Fruit fly (Drosophila melanogaster) whole organism, larva: Measurements from ENCODE around the gene Cyt-c-p.

Experiments
- noc ChIP-seq: fragments of 200-800 bp; sonication (Bioruptor generic); optimal IDR thresholded peaks from 3 replicates; lab custom pipeline; 2019; ENCODE audit warnings: missing biosample characterization, mild to moderate bottlenecking, missing genetic modification characterization, moderate library complexity

The Cyt-c-p gene

DNA sequence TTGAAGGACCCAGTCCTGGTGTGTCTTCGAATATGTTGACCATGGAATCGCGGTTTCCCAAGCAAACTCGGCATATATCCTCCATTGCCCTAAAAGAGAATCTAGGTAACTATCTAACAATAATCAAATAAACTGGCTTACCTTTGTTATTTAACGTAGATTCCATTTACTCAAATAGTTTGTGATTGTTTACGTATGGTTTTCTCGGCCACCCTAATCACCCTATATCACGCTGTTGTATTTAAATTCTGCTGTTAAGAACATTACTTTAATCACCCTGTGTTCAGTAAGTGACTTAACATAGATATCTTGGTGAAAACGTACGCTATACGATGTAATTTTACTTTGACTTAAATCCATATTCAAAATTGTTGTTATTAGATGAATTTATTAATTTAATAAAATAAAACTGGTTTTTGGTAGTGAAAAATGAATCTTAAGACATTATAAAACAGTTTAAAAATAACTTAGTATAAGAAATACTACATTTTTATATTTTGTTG is 16.7 kb upstream of the Cyt-c-p start:
- TF ChIP-seq noc (tag; lab: Kevin White, UChicago) = no peak

DNA sequence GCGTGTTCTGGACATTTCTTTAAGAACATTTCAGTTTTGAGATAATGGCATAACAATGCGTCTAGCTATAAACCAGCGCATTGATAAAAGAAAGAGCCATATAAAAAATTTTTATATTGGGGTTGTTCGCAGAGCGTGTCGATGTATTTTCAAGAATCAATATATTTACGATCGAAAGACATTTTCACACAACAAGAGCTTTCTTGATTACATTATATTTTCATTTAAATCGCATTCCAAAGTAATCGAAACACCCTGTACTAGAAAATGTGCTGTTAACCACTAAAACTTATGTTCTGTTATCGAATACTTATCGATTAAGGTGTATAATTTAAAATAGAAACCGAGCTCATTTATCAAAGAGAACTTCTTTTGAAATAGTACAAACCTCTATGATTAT is 16.0 kb upstream of the Cyt-c-p start:
- no peak for TF ChIP-seq noc (tag; lab: Kevin White, UChicago)

dm6 chr2L:16706882-16707775 is 12.6 kb upstream of the Cyt-c-p start:
- TF ChIP-seq noc (tag; lab: Kevin White, UChicago) = no peak

dm6 chr2L:16709693-16710092 is 10.0 kb upstream of the Cyt-c-p start:
- TF ChIP-seq noc (tag; lab: Kevin White, UChicago) = no peak

DNA sequence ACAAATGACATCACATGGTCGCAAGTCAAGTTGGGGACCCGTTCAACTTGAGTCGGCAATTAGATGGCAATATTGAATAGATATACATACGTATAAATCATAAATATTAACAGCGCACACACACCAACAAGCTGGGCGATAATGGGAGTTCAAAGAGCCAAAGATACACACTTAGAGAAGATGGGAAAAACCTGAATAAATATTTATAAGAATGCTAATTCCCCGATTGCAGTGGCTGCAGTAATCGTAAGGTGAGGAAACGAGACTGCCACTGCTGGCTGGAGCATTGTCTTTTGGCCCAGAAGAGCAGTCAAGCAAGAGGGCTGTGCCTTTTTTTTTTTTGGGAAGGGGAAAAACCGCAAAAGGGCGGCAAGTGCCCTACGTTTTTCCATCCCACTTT is 9.5 kb upstream of the Cyt-c-p start:
- no peak for TF ChIP-seq noc (tag; lab: Kevin White, UChicago)

DNA sequence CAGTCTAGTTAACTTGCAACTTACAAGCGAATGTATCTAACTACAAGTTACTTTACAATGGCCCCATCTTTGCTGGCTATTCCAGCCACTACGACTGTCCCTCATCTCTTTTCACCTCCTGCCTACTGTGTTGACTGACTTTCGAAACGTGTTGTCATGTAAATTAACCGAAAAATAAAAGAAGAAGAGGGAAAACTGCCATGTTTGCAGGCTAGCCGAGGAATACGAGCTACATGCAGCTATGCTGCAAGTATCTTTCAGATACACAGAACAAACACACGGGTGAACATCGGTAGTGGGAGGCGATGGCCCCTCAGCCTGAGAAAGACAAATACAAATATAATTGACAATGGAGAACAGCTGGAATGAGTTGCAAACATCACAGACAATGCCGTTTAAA is 9.1 kb upstream of the Cyt-c-p start:
- no peak for TF ChIP-seq noc (tag; lab: Kevin White, UChicago)

DNA sequence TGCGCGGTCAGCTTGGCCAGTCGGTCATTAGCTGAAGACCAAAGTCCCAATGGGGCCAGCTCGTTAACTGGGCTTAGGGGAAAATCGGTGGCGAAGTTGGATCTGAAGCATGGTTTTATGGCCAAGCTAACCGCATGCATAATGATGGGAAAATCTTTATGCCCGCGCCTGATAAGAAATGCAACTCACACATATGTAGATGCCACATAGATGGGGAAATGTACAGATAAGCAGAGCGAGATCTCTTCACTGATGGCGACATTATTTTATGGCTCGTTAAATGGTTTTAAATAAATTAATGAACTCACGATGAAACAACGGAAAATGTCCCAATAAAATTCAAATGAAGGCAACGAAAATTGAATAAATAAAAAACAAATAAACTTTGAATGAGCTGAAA is 7.8 kb upstream of the Cyt-c-p start:
- no peak for TF ChIP-seq noc (tag; lab: Kevin White, UChicago)

DNA sequence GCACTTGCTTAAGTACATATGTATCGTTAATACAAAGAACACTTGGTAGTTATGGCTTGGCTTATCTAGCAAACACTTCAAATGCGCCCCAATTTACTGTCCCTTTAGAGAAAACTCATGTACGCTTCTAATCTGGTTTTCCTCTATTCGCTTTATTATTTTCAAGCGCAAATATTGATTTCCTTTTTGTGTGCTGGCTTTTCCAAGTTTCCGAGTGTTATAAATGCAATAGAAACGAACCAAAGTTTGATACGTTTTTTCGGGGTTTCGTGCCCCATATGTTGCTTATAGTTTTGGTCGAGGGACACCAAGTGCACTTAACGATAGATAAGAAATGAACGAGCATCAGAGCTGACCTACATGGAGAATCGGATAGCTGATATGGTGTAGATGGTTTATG is 5.8 kb upstream of the Cyt-c-p start:
- no peak for TF ChIP-seq noc (tag; lab: Kevin White, UChicago)

dm6 chr2L:16715133-16715833 is 4.4 kb upstream of the Cyt-c-p start:
- TF ChIP-seq noc (tag; lab: Kevin White, UChicago) = no peak

dm6 chr2L:16715841-16716701 is 3.7 kb upstream of the Cyt-c-p start, which contains the start of the genes Cyt-c-d and CG31808:
TSS of gene Cyt-c-d (plus strand) at chr2L:16715891.
TSS of gene CG31808 (minus strand) at chr2L:16716195.
- TF ChIP-seq noc (tag; lab: Kevin White, UChicago) = peak; percentile 83

- TF ChIP-seq noc (tag; lab: Kevin White, UChicago) = no peak
These were observed 3.0 kb upstream of the Cyt-c-p start for dm6 chr2L:16716771-16717170.

dm6 chr2L:16718446-16719173 is 1.1 kb upstream of the Cyt-c-p start:
- TF ChIP-seq noc (tag; lab: Kevin White, UChicago) = no peak

DNA sequence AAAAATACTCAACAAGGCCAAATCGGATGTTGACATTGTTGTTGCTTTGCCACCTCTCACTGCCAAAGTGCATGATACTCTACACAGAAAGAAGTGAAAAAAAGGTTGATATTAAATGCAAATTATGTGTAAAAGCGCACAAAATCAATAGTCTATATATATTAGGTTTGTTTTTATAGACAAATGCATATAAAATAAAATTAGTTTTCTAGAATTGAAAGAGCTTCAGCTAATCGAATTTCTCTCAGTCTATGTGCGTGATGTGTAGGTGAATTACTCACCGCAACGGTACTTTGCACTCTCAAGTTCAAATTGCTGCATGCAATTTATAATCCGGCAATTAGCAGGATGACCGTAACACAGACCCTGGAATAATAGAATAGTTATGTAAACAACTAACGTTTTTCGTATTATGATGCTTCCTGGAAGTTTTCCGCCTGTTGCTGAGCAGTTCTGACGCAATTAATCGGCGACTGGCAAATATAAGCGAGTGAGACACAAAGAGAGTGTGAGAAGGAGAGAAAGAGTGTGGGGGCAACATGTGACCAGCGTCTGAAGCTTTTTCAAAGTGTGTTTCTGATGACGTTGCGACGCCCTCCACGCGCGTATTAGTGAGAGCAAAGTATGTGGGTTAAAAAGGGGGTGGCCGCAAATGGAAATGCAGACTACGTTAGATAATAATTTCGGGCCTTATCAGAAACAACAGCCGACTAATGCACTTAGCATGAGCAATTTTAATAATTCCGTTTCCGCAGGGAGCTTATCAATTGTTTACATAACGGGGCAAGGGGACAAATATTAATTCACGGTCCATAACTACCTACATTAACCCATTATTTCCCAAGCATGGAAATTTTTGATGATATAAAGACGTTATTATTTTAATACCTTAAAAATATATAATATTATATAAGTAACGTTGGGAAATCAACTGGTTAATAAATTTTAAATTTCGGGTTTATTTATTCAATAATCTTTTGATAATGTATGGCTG is 1.3 kb downstream of the Cyt-c-p start:
- peak; percentile 80 for TF ChIP-seq noc (tag; lab: Kevin White, UChicago)

DNA sequence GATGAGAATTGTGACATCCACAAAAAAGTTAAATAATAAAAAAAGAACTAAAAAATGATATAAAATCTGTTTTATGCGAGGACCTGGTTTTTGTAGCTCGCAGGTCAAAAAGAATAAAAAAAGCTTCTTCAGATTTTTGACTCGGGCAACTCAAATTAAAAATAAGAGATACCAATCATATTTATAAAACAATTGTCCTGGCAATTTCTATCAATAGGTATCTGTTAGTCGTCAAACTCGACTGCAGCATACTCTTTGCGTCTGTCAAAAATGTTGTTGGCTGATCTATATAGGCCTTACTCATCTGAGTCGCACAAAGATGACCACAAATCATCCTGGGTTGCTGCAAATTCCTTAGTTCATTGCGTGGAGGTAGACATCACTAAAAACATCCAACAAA is 2.9 kb downstream of the Cyt-c-p start:
- TF ChIP-seq noc (tag; lab: Kevin White, UChicago) = no peak
